Fruit fly (Drosophila melanogaster): ENCODE data around the gene CG6443.

CG6443 gene

dm6 chr2L:10759624-10760023 is 30.8 kb downstream of the CG6443 start (continued):
- no peak for TF ChIP-seq CG15336 (GFP tag; IDR thresholded peaks at IDR 0.05)
- TF ChIP-seq Ets96B (tag; optimal IDR thresholded peaks at IDR 0.05), result peak; percentile 61
- TF ChIP-seq CG1621 (tag; optimal IDR thresholded peaks at IDR 0.05), result peak; percentile 32
- peak; percentile 45 for TF ChIP-seq topi (GFP tag; optimal IDR thresholded peaks at IDR 0.05)
- no peak for TF ChIP-seq CG9139 (GFP tag; optimal IDR thresholded peaks at IDR 0.05)
- TF ChIP-seq CG3919 (GFP tag; optimal IDR thresholded peaks at IDR 0.05), result peak; percentile 56
- TF ChIP-seq CG6163 (GFP tag; IDR thresholded peaks at IDR 0.05), result peak; percentile 71

dm6 chr2L:10760422-10761166 is 31.8 kb downstream of the CG6443 start, which contains the start of gene CG6495:
CG6495 (plus strand) TSS chr2L:10761116.
- TF ChIP-seq net (GFP tag; optimal IDR thresholded peaks at IDR 0.05) (peak; percentile 10), CG1621 (tag; optimal IDR thresholded peaks at IDR 0.05) (no peak), Gug (GFP tag; IDR thresholded peaks at IDR 0.05) (no peak), eg (GFP tag; IDR thresholded peaks at IDR 0.05) (no peak), fd59A (GFP tag; optimal IDR thresholded peaks at IDR 0.05) (no peak), Sox15 (GFP tag; optimal IDR thresholded peaks at IDR 0.05) (no peak), Ets21C (GFP tag; optimal IDR thresholded peaks at IDR 0.05) (no peak), CG11902 (GFP tag; optimal IDR thresholded peaks at IDR 0.05) (no peak), CG6276 (GFP tag; optimal IDR thresholded peaks at IDR 0.05) (no peak), esn (GFP tag; optimal IDR thresholded peaks at IDR 0.05) (peak; percentile 50), Eip78C (GFP tag) (peak; percentile 84), Sox102F (GFP tag; optimal IDR thresholded peaks at IDR 0.05) (no peak), spab (GFP tag; optimal IDR thresholded peaks at IDR 0.05) (no peak), ss (GFP tag; optimal IDR thresholded peaks at IDR 0.05) (peak in 1 of 2 experiments; percentile 8), fd85E (GFP tag; optimal IDR thresholded peaks at IDR 0.05) (no peak), CG10669 (GFP tag; optimal IDR thresholded peaks at IDR 0.05) (no peak), Smox (GFP tag; optimal IDR thresholded peaks at IDR 0.05) (peak; percentile 28), CG32006 (GFP tag; optimal IDR thresholded peaks at IDR 0.05) (peak; percentile 39), Sox14 (GFP tag; optimal IDR thresholded peaks at IDR 0.05) (no peak), Hr4 (GFP tag; optimal IDR thresholded peaks at IDR 0.05) (peak; percentile 27), Eip75B (GFP tag; optimal IDR thresholded peaks at IDR 0.05) (peak; percentile 33), CG15336 (GFP tag; IDR thresholded peaks at IDR 0.05) (no peak), achi (GFP tag; optimal IDR thresholded peaks at IDR 0.05) (no peak), Lpt (GFP tag; optimal IDR thresholded peaks at IDR 0.05) (no peak), CG8119 (GFP tag; IDR thresholded peaks at IDR 0.05) (no peak), CG6792 (GFP tag; optimal IDR thresholded peaks at IDR 0.05) (peak; percentile 16), CG8319 (GFP tag; optimal IDR thresholded peaks at IDR 0.05) (no peak), Blimp-1 (GFP tag; optimal IDR thresholded peaks at IDR 0.05) (no peak), lz (GFP tag; optimal IDR thresholded peaks at IDR 0.05) (no peak), dac (GFP tag; optimal IDR thresholded peaks at IDR 0.05) (no peak), Ets96B (tag; optimal IDR thresholded peaks at IDR 0.05) (peak; percentile 46), CG16779 (tag; optimal IDR thresholded peaks at IDR 0.05) (no peak), acj6 (GFP tag; optimal IDR thresholded peaks at IDR 0.05) (peak; percentile 36), fkh (GFP tag; optimal IDR thresholded peaks at IDR 0.05) (no peak), cyc (GFP tag; optimal IDR thresholded peaks at IDR 0.05) (no peak), CG34406 (GFP tag; optimal IDR thresholded peaks at IDR 0.05) (peak; percentile 2), CG31627 (GFP tag; optimal IDR thresholded peaks at IDR 0.05) (no peak), pdm3 (GFP tag; optimal IDR thresholded peaks at IDR 0.05) (peak; percentile 28), CG11762 (GFP tag; optimal IDR thresholded peaks at IDR 0.05; ENCODE audit: insufficient read depth) (no peak), Eip93F (GFP tag; optimal IDR thresholded peaks at IDR 0.05) (no peak), CG7368 (GFP tag; optimal IDR thresholded peaks at IDR 0.05) (no peak), CG10631 (GFP tag; optimal IDR thresholded peaks at IDR 0.05) (no peak), Met (GFP tag; optimal IDR thresholded peaks at IDR 0.05) (peak; percentile 29), CG4318 (GFP tag; optimal IDR thresholded peaks at IDR 0.05) (no peak), CG11294 (GFP tag; IDR thresholded peaks at IDR 0.05) (no peak), CG3919 (GFP tag; optimal IDR thresholded peaks at IDR 0.05) (peak; percentile 28), topi (GFP tag; optimal IDR thresholded peaks at IDR 0.05) (peak; percentile 14)

Measured in whole organism, prepupa.